Fruit fly (Drosophila melanogaster): ENCODE results near the gene CG7382.

CG7382 gene

DNA sequence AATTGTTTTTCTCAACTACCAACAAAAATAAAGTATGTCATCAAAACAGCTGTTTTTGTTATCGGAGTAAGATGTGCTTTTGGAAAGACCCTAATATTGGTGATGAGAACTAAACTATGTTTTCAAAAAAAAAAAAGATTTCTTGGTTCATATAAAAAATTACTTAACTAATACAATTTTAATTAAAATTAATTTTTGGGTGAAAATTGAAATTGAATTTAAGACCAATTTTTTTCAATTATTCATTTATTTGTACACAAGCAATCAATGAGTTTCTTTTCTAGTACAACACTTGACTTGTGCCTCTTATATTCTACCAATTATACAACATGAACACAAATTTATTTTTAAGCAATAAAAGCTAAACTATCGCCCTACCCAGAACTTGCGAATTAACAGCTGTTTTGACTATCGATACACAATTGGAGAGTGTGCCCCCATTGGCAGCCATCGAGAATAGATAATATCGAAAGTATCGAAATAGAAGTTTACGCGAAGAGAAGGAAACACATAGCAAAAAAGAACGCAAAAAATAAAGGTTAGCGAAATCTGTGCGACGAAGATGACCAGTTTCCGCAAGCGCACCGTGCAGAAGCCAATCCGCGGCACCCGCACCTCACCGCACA, 4.3 kb upstream of the CG7382 start, which contains the start of the genes Vps52 and Elp4 (continued):
- no peak for TF ChIP-seq CG15011 (GFP tag; optimal IDR thresholded peaks at IDR 0.05)
- TF ChIP-seq CG30020 (tag; optimal IDR thresholded peaks at IDR 0.05): peak; percentile 82
- peak; percentile 53 for TF ChIP-seq CG13123 (GFP tag; optimal IDR thresholded peaks at IDR 0.05)
- peak; percentile 93 for TF ChIP-seq CG17361 (GFP tag; IDR thresholded peaks at IDR 0.05)
- no peak for TF ChIP-seq prd (optimal IDR thresholded peaks at IDR 0.05)
- peak; percentile 75 for TF ChIP-seq prd (GFP tag; IDR thresholded peaks at IDR 0.05)
- peak; percentile 40 for TF ChIP-seq CG18011 (GFP tag; optimal IDR thresholded peaks at IDR 0.05)
- TF ChIP-seq CG42726 (GFP tag; IDR thresholded peaks at IDR 0.05; ENCODE audit: partially characterized antibody): peak; percentile 46; the same call in 1 of the 2 replicates
- TF ChIP-seq NC2α (GFP tag; optimal IDR thresholded peaks at IDR 0.05): no peak
- no peak for TF ChIP-seq schlank (tag; optimal IDR thresholded peaks at IDR 0.05)
- peak; percentile 64 for TF ChIP-seq inv (GFP tag; IDR thresholded peaks at IDR 0.05; ENCODE audit: partially characterized antibody)
- TF ChIP-seq CG1529 (GFP tag; optimal IDR thresholded peaks at IDR 0.05): peak; percentile 27
- TF ChIP-seq Hsf (GFP tag; optimal IDR thresholded peaks at IDR 0.05): peak; percentile 73
- peak; percentile 27 for TF ChIP-seq CG17186 (GFP tag; optimal IDR thresholded peaks at IDR 0.05)
- peak; percentile 66 for TF ChIP-seq HmgZ (tag; optimal IDR thresholded peaks at IDR 0.05)
- TF ChIP-seq Hr51 (GFP tag; optimal IDR thresholded peaks at IDR 0.05): peak in 1 of 2 experiments; percentile 41
- no peak for TF ChIP-seq mirr (GFP tag; optimal IDR thresholded peaks at IDR 0.05)
- TF ChIP-seq CG2889 (GFP tag; IDR thresholded peaks at IDR 0.05): peak; percentile 47; the same call in 1 of the 3 replicates
- peak; percentile 66 for TF ChIP-seq E2f1 (GFP tag; IDR thresholded peaks at IDR 0.05)
- TF ChIP-seq CG16779 (GFP tag; IDR thresholded peaks at IDR 0.05): no peak
- TF ChIP-seq CG11456 (GFP tag; IDR thresholded peaks at IDR 0.05): peak; percentile 74; the same call in 2 of the 3 replicates
- TF ChIP-seq CG9215 (GFP tag; IDR thresholded peaks at IDR 0.05): peak; percentile 72
- peak; percentile 71 for TF ChIP-seq bcd (GFP tag; optimal IDR thresholded peaks at IDR 0.05)
- no peak for TF ChIP-seq caup (GFP tag; optimal IDR thresholded peaks at IDR 0.05; ENCODE audit: severe bottlenecking)
- TF ChIP-seq CG8478 (optimal IDR thresholded peaks at IDR 0.05): no peak
- TF ChIP-seq z (GFP tag; IDR thresholded peaks at IDR 0.05): no peak
- TF ChIP-seq scrt (GFP tag; optimal IDR thresholded peaks at IDR 0.05): no peak
- TF ChIP-seq CG13424 (tag; optimal IDR thresholded peaks at IDR 0.05): peak; percentile 83
- peak; percentile 68 for TF ChIP-seq Ptx1 (GFP tag; IDR thresholded peaks at IDR 0.05)
- TF ChIP-seq CG34376 (GFP tag; optimal IDR thresholded peaks at IDR 0.05): peak; percentile 49
- no peak for TF ChIP-seq CG11398 (GFP tag; optimal IDR thresholded peaks at IDR 0.05)
- no peak for TF ChIP-seq Oaz (GFP tag; IDR thresholded peaks at IDR 0.05)
- peak; percentile 89 for TF ChIP-seq CG12659 (GFP tag; optimal IDR thresholded peaks at IDR 0.05)
- TF ChIP-seq HLHmδ (GFP tag; optimal IDR thresholded peaks at IDR 0.05): no peak
- no peak for TF ChIP-seq CG17568 (GFP tag; optimal IDR thresholded peaks at IDR 0.05)
- peak; percentile 90 for TF ChIP-seq CG12391 (tag; optimal IDR thresholded peaks at IDR 0.05)
- no peak for TF ChIP-seq CG3163 (GFP tag; optimal IDR thresholded peaks at IDR 0.05)
- no peak for TF ChIP-seq CG2199 (GFP tag; IDR thresholded peaks at IDR 0.05)
- TF ChIP-seq CG6765 (GFP tag; optimal IDR thresholded peaks at IDR 0.05): peak; percentile 51
- peak; percentile 80 for TF ChIP-seq Abd-B (GFP tag; optimal IDR thresholded peaks at IDR 0.05)
- TF ChIP-seq CG4820 (GFP tag; optimal IDR thresholded peaks at IDR 0.05): peak; percentile 54
- peak; percentile 85 for TF ChIP-seq Hr3 (GFP tag; optimal IDR thresholded peaks at IDR 0.05)
- peak; percentile 81 for TF ChIP-seq Xbp1 (GFP tag; optimal IDR thresholded peaks at IDR 0.05)
- peak; percentile 59 for TF ChIP-seq fu2 (GFP tag; optimal IDR thresholded peaks at IDR 0.05)
- no peak for TF ChIP-seq HmgD (GFP tag; optimal IDR thresholded peaks at IDR 0.05)
- peak; percentile 80 for TF ChIP-seq CG17829 (tag; optimal IDR thresholded peaks at IDR 0.05)
- no peak for TF ChIP-seq CG6175 (GFP tag; IDR thresholded peaks at IDR 0.05)
- no peak for TF ChIP-seq pfk (GFP tag; optimal IDR thresholded peaks at IDR 0.05)
- no peak for TF ChIP-seq MTF-1 (GFP tag; optimal IDR thresholded peaks at IDR 0.05; ENCODE audit: borderline replicate concordance)
- TF ChIP-seq CG33557 (GFP tag; optimal IDR thresholded peaks at IDR 0.05): peak; percentile 67

All from whole organism, embryonic.